Worm (Caenorhabditis elegans) whole organism, dauer: ENCODE measurements around the gene C43F9.11.

ENCODE experiments used
- unc-62 ChIP-seq: sonication (generic microtip); optimal IDR thresholded peaks from 2 replicates; lab custom pipeline; 2017; ENCODE audit warnings: missing biosample characterization, missing genetic modification reagents, missing genetic modification characterization

C43F9.11 gene

DNA sequence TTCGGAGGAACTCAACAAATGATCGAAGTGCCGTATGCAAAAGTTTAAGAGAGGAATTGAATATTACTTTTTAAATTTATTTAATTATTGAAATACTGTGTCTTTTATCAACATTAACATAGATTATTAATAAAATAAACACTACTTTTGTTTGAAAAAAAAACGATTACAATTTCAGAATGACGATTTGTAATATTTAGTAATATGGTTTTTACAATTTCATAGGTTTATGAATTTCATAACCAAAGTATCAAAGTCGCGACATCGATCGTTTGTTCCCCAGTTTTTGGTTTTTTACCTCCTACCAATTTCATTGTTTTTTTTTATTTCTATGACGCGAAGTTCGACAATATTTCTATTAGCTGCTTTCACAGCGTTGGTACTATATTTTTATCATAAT is 3.4 kb downstream of the C43F9.11 start, which contains the start of gene R09H10.1:
Gene R09H10.1 (plus strand): TSS at position 301 of the 400 bp plus-strand sequence.
- TF ChIP-seq unc-62 (GFP tag; lab: Kevin White, UChicago) = no peak

DNA sequence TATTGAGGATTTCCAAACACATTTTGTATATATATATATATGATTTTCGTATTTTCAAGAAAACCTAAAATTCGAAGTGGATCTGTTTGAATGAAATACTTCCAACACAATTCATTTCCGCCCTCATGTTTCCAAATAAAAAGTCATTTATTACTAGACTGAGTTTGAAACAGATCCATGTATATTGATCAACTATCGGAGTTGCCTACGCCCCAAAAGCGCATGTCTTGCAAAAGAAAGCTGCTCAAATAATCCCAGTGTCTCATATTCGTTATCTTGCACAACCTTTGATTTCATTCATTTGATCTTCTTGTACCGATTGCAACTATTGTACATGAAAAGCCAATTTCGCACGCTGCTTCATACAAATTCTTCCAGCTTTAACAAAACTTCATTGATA is 6.0 kb downstream of the C43F9.11 start, which contains the start of gene R09H10.2:
Gene R09H10.2 (plus strand): TSS at position 301 of the 400 bp plus-strand sequence.
- TF ChIP-seq unc-62 (GFP tag; lab: Kevin White, UChicago) = no peak

DNA sequence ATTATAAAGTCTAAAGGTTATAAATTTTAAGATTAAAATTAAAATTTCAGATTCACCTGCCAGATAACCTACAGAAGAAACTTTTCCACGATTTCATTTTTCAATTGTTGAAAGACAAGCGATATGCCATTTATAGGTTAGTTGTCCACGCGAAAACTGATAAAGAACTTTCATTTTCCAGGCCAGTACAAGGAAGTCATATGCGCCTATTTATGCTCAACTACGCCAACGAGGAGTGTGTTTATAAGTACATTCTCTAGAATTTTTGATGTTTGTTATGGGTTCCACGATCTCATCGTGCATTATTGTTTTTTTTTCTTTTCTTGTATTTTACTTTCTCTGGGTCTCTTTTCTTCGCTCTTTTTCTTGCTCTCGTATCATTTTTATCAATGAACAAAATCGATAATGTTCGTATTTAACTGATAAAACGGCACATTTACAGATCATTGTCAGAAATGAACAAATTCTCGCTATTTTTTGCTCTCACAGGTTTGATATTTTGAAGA is 10.0 kb downstream of the C43F9.11 start, which contains the start of gene R09H10.3:
Gene R09H10.3 (plus strand): TSS at position 456 of the 506 bp plus-strand sequence.
- no peak for TF ChIP-seq unc-62 (GFP tag; lab: Kevin White, UChicago)

DNA sequence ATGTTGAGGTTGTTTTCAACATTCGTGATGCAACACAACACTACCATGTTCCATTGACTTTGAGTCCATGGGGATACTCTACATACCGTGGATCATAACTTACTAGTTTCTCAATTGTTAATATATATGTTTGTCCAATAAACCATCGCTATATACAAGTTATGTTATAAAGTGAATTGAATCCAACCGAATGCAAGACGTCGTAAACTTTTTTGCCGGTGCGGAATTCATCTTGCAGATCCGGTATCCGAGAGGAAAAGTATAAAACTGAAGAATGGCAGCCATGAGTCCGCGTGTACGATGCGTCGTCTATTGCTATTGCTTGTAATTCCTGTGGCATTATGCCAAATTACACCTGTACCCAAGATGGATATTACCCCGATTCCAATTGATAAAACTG is 11.7 kb downstream of the C43F9.11 start, which contains the start of gene R09H10.6:
Gene R09H10.6 (plus strand): TSS at position 301 of the 400 bp plus-strand sequence.
- no peak for TF ChIP-seq unc-62 (GFP tag; lab: Kevin White, UChicago)

DNA sequence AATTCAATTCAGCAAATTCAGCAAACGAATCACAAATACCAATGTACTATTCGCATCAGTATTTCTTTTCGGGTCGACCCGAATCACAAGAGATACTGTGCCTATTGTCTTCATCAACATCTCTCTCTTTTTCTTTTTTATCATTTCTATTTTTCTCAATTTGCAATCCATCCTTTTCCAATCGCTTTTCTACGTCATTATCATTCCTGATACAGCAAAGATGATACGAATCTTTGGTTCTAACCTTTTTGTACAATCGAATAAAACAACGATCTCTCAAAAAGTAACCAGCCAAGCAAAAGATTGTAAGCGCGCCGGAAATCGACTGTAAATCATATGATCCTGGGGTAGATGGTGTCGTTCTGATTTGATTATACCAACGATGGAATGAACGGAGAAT is 13.3 kb downstream of the C43F9.11 start:
- TF ChIP-seq unc-62 (GFP tag; lab: Kevin White, UChicago) = no peak

DNA sequence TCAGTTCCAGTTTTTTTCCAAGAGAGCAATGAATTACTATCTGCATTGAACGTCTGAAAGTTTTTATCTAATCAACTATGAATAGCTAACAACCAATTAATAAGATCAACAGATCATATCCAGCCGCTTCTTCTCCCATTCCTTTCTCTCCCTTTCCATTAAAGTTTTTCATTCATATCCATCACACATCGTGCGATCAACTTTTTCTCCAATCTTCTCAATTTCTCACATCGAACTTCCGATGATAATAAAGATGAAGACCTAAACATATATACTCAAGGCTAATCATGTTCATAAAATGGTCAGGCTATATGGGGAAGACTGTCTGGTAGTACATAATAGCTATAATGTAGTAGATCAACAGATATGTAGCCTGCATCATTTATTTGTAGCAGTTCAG is 15.7 kb downstream of the C43F9.11 start:
- no peak for TF ChIP-seq unc-62 (GFP tag; lab: Kevin White, UChicago)

DNA sequence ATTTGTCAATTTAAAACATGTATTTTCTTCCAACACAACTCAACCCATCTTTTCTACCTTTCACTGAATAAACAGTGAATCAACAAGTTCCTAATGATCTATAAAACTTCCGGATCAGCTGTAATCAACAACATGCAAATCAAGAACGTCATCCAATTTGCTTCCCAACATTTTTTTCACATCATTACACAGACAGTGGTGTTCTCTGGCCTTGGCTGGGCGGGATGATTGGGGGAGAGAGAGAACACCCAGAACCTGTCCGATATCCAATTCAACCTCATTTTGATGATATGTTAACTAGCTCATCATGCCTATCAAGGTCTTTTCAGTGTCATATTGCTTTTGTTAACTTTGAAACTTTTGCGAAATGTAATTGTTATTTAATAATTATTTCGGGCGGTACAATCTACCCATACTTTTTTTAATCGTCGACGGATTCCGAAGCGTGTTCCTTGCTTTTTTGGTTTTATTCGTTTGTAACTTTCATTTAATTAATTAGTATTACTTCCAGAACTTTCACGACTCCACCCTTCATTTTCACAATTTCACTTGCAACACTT is 18.4 kb downstream of the C43F9.11 start, which contains the start of gene ptr-14:
Gene ptr-14 (plus strand): TSS at position 510 of the 560 bp plus-strand sequence.
- TF ChIP-seq unc-62 (GFP tag; lab: Kevin White, UChicago) = no peak

DNA sequence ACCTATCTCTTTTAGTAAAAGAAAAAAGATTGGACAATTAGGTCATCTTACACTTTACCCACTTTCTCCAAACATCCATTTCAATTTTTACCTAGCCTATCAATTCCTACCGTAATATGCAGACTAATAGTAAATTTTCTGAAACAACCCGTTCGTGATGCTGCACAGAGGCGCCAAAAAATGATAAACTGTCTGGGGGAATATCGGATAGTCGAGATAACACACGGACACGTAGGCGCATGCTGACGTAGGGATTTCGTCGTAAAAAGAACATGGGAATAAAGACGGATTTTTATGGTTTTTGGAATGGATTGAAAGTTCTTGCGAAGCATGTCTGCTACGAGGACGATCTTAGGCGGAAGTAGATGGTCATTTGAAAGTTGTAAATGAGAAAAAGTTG is 19.8 kb downstream of the C43F9.11 start:
- TF ChIP-seq unc-62 (GFP tag; lab: Kevin White, UChicago) = no peak

DNA sequence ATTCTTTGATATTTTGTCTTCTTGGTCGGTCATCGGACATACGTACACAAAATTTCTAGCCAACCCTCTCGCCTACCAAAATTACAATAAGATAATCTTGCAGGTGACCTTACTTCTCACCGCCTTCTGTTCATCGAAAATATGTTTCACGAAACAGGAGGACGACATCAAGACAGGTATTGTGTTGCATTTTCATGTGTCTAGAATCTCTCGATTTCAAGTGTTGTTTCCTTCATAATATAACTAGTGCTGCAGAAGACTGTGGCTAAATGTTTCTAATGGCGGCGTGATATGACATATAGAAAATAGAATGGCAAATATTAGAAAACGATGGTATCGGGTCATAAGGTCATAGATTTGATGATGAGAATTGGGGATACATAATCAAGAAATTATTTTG is 20.5 kb downstream of the C43F9.11 start:
- no peak for TF ChIP-seq unc-62 (GFP tag; lab: Kevin White, UChicago)

DNA sequence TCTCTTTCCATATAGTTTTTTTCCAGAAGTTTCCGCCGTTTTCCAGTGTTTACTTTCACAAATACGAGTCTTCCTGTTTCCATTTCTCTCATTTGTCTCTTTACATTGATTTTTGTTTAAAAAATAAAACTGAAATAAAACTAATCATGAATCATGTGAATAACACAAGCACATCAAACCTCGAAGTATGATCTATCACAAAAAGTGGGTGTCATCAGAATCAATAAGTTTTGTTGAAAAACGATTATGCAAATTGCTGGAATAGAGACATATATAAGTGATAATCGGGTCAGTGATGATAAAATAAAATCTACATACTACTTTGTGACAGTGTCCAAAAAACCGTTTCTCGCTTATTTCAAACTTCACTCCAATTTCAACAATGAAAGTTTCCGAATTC is 24.2 kb downstream of the C43F9.11 start, which contains the start of gene R09H10.7:
Gene R09H10.7 (plus strand): TSS at position 301 of the 400 bp plus-strand sequence.
- no peak for TF ChIP-seq unc-62 (GFP tag; lab: Kevin White, UChicago)

DNA sequence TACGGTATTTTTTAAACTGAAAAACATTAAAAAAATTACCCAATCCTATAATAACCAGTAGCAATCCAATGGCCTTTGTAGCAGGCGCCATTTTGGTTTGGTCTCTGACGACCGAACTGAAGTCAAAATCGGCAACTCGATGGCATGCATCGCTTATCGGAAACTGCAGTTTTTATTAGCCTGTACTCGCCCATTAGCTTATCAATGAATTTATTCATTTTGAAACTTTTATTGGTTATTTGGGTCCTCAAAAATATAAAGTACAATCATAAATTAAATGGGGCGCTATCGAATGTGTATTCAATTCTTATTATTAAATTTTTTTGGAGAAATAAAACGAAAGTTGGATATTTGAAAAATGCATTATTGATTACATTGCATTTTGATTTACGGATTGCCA is 32.1 kb downstream of the C43F9.11 start, which contains the start of gene R09H10.5:
Gene R09H10.5 (minus strand): TSS at position 106 of the 400 bp plus-strand sequence.
- no peak for TF ChIP-seq unc-62 (GFP tag; lab: Kevin White, UChicago)

DNA sequence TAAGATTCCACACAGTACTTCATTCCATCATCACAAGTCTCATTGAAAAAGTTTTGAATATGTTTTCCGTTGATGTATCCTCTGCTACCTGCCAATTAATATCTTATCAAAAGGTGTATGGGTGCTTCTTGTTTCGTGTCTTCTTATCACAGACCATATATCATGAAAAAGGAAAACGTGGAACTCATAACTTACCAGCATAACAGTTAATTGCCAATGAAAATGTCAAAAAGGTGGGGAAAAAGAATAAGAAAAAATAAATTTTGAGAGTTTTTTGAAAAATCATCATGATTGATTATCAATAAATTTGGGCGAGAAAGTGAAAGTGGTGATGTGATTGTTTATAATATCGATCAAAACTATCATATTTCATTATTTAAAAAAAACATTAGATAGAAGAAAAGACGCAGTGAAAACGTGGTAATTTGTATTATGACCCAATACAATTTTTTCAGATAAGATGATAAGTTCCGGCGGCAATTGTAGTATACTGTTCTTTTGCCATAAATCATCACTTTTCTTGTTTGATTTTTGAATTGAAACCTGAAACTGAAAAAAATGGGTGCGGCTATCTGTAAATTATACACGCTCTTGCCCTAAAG is 34.4 kb downstream of the C43F9.11 start, which contains the start of gene F56C4.4:
Gene F56C4.4 (minus strand): TSS at position 315 of the 602 bp plus-strand sequence.
- TF ChIP-seq unc-62 (GFP tag; lab: Kevin White, UChicago) = no peak

DNA sequence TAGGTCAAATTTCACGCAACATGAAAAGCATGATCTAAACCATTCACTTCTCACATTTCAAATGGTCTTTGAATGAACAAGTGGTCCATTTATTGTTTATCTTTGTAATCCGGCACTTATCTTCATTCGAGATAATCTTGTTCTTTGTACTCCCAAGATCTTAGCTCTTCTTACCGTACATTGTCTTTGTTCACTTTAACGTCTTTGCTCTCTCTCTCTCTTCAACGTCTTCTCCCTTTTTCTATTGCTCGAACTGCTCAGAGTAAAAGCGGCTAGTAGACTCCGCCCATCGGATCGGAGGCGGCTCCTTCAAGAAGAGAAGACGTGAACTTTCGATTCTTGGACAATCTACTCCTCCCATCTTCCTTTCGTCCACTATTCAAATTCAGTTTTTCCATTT is 40.0 kb downstream of the C43F9.11 start, which contains the start of gene F56C4.1:
Gene F56C4.1 (plus strand): TSS at position 301 of the 400 bp plus-strand sequence.
- no peak for TF ChIP-seq unc-62 (GFP tag; lab: Kevin White, UChicago)

DNA sequence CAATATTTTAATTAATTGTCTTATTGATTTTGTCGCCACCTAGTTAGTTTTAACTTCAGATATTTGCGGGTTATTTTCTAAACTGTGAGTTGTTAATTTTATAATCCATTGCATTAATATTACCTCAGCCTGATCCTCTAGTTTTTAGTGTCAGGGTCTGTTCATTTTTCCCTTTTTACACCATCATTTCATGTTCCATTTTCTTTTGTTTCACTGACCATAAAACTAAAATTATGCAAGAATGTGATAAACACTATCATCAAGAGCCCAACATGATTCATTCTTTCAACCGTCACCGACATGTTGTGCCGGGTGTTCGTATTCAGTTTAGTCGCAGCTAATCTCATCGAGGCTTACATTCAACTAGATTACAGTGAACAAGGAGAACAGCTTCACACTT is 42.4 kb downstream of the C43F9.11 start, which contains the start of gene F56C4.2:
Gene F56C4.2 (plus strand): TSS at position 301 of the 400 bp plus-strand sequence.
- no peak for TF ChIP-seq unc-62 (GFP tag; lab: Kevin White, UChicago)
